Fruit fly (Drosophila melanogaster): ENCODE results near the gene CG4362.

- no peak for TF ChIP-seq dysf (GFP tag; IDR thresholded peaks at IDR 0.05)
- TF ChIP-seq Doc2 (GFP tag; IDR thresholded peaks at IDR 0.05): no peak
- no peak for TF ChIP-seq Fer2 (tag; optimal IDR thresholded peaks at IDR 0.05)
- TF ChIP-seq slbo (GFP tag; IDR thresholded peaks at IDR 0.05): no peak
Observed at dm6 chr3R:20260382-20260781, 47.0 kb downstream of the CG4362 start.
